Fruit fly (Drosophila melanogaster) whole organism, embryonic: ENCODE results near the gene CG17841.

Experiments
- B-H2 ChIP-seq: fragments of 200-800 bp; sonication (Bioruptor generic); optimal IDR thresholded peaks from 2 replicates; lab custom pipeline; 2018; ENCODE audit warnings: missing biosample characterization, mild to moderate bottlenecking, missing genetic modification characterization
- Bgb ChIP-seq: fragments of 200-800 bp; sonication (Bioruptor generic); IDR thresholded peaks from 2 replicates; pipeline ENCODE4 v1.3.6; 2022; ENCODE audit warnings: missing biosample characterization, missing genetic modification characterization; ENCODE audit not compliant: partially characterized antibody
- BtbVII ChIP-seq: fragments of 200-800 bp; sonication (Bioruptor generic); optimal IDR thresholded peaks from 3 replicates; lab custom pipeline; 2017; ENCODE audit warnings: missing biosample characterization, mild to moderate bottlenecking, missing genetic modification characterization
- CG10267 ChIP-seq: fragments of 200-800 bp; sonication (Bioruptor generic); optimal IDR thresholded peaks from 2 replicates; lab custom pipeline; 2018; ENCODE audit warnings: missing biosample characterization, mild to moderate bottlenecking, missing genetic modification characterization, moderate library complexity
- CG10959 ChIP-seq: fragments of 200-800 bp; sonication (Bioruptor generic); IDR thresholded peaks from 2 replicates; pipeline ENCODE4 v1.3.6; 2022; ENCODE audit warnings: missing biosample characterization, missing genetic modification characterization
- CG11456 ChIP-seq: fragments of 200-800 bp; sonication (Bioruptor generic); IDR thresholded peaks from 3 replicates; pipeline ENCODE4 v1.3.6; 2022; ENCODE audit warnings: missing biosample characterization, missing genetic modification characterization
- CG15011 ChIP-seq: fragments of 200-800 bp; sonication (Bioruptor generic); optimal IDR thresholded peaks from 3 replicates; lab custom pipeline; 2018; ENCODE audit warnings: missing biosample characterization, mild to moderate bottlenecking, missing genetic modification characterization
- CG1602 ChIP-seq: fragments of 200-800 bp; sonication (Bioruptor generic); optimal IDR thresholded peaks from 3 replicates; lab custom pipeline; 2016; ENCODE audit warnings: missing biosample characterization, missing genetic modification characterization
- CG3065 ChIP-seq: fragments of 200-800 bp; sonication (Bioruptor generic); optimal IDR thresholded peaks from 2 replicates; lab custom pipeline; 2016; ENCODE audit warnings: missing biosample characterization, missing genetic modification characterization
- CG33213 ChIP-seq: fragments of 200-800 bp; sonication (Bioruptor generic); optimal IDR thresholded peaks from 3 replicates; lab custom pipeline; 2016; ENCODE audit warnings: missing biosample characterization, missing genetic modification characterization
- CG4617 ChIP-seq: fragments of 200-800 bp; sonication (Bioruptor generic); optimal IDR thresholded peaks from 3 replicates; lab custom pipeline; 2016; ENCODE audit warnings: missing biosample characterization, missing genetic modification characterization, borderline replicate concordance
- CG7839 ChIP-seq: fragments of 200-800 bp; sonication (Bioruptor generic); optimal IDR thresholded peaks from 3 replicates; lab custom pipeline; 2018; ENCODE audit warnings: missing biosample characterization, mild to moderate bottlenecking, missing genetic modification characterization, moderate library complexity
- CG8944 ChIP-seq: fragments of 200-800 bp; sonication (Bioruptor generic); optimal IDR thresholded peaks from 3 replicates; lab custom pipeline; 2016; ENCODE audit warnings: missing biosample characterization, missing genetic modification characterization
- CG9797 ChIP-seq: fragments of 200-800 bp; sonication (Bioruptor generic); optimal IDR thresholded peaks from 3 replicates; lab custom pipeline; 2018; ENCODE audit warnings: missing biosample characterization, mild to moderate bottlenecking, missing genetic modification characterization
- Dbx ChIP-seq: fragments of 200-800 bp; sonication (Bioruptor generic); IDR thresholded peaks from 3 replicates; pipeline ENCODE4 v1.3.6; 2022; ENCODE audit warnings: missing biosample characterization, missing genetic modification characterization
- Dek ChIP-seq: fragments of 200-800 bp; sonication (Bioruptor generic); optimal IDR thresholded peaks from 3 replicates; lab custom pipeline; 2019; ENCODE audit warnings: missing biosample characterization, mild to moderate bottlenecking, missing genetic modification characterization, moderate library complexity
- Ets97D ChIP-seq: fragments of 200-800 bp; sonication (Bioruptor generic); optimal IDR thresholded peaks from 3 replicates; lab custom pipeline; 2016; ENCODE audit warnings: missing biosample characterization, missing genetic modification characterization
- HLH3B ChIP-seq: fragments of 200-800 bp; sonication (Bioruptor generic); IDR thresholded peaks from 2 replicates; pipeline ENCODE4 v1.3.6; 2022; ENCODE audit warnings: missing biosample characterization, missing genetic modification characterization
- HLH54F ChIP-seq: fragments of 200-800 bp; sonication (Bioruptor generic); optimal IDR thresholded peaks from 3 replicates; lab custom pipeline; 2016; ENCODE audit warnings: missing biosample characterization, missing genetic modification characterization
- Hmr ChIP-seq: fragments of 200-800 bp; sonication (Bioruptor generic); optimal IDR thresholded peaks from 3 replicates; lab custom pipeline; 2017; ENCODE audit warnings: mild to moderate bottlenecking, missing biosample characterization, missing genetic modification reagents, missing genetic modification characterization
- Hr39 ChIP-seq: fragments of >200 bp; optimal IDR thresholded peaks from 2 replicates; lab custom pipeline; 2017
- Hr51 ChIP-seq, 2 experiments: fragments of 200-800 bp; sonication (Bioruptor generic); optimal IDR thresholded peaks; 2 replicates in 1 of 2; 3 replicates in 1 of 2; lab custom pipeline; 2016 to 2018; ENCODE audit warnings: missing biosample characterization in 2 of 2, missing genetic modification characterization in 2 of 2, mild to moderate bottlenecking in 1 of 2, moderate library complexity in 1 of 2
- Lhr ChIP-seq: fragments of 200-800 bp; sonication (Bioruptor generic); optimal IDR thresholded peaks from 3 replicates; lab custom pipeline; 2017; ENCODE audit warnings: mild to moderate bottlenecking, missing biosample characterization, missing genetic modification reagents, missing genetic modification characterization
- Max ChIP-seq: fragments of 200-800 bp; sonication (Bioruptor generic); optimal IDR thresholded peaks from 2 replicates; lab custom pipeline; 2016; ENCODE audit warnings: missing biosample characterization, mild to moderate bottlenecking, missing genetic modification characterization
- Neu2 ChIP-seq: fragments of 200-800 bp; sonication (Bioruptor generic); optimal IDR thresholded peaks from 3 replicates; lab custom pipeline; 2016; ENCODE audit warnings: missing biosample characterization, missing genetic modification characterization, borderline replicate concordance
- NfI ChIP-seq: fragments of 200-800 bp; sonication (Bioruptor generic); optimal IDR thresholded peaks from 3 replicates; lab custom pipeline; 2018; ENCODE audit warnings: missing biosample characterization, mild to moderate bottlenecking, missing genetic modification characterization, moderate library complexity
- Ptx1 ChIP-seq: fragments of 200-800 bp; sonication (Bioruptor generic); IDR thresholded peaks from 2 replicates; pipeline ENCODE4 v1.3.6; 2022; ENCODE audit warnings: missing biosample characterization, missing genetic modification characterization
- Sox100B ChIP-seq: fragments of 200-800 bp; sonication (Bioruptor generic); optimal IDR thresholded peaks from 3 replicates; lab custom pipeline; 2018; ENCODE audit warnings: missing biosample characterization, mild to moderate bottlenecking, missing genetic modification characterization
- Xrp1 ChIP-seq: fragments of 200-800 bp; sonication (Bioruptor generic); IDR thresholded peaks from 2 replicates; pipeline ENCODE4 v1.3.6; 2022; ENCODE audit warnings: missing biosample characterization, missing genetic modification characterization
- az2 ChIP-seq: fragments of 200-800 bp; sonication (Bioruptor generic); optimal IDR thresholded peaks from 3 replicates; lab custom pipeline; 2016; ENCODE audit warnings: missing biosample characterization, missing genetic modification characterization
- bcd ChIP-seq: fragments of 200-800 bp; sonication (Bioruptor generic); optimal IDR thresholded peaks from 2 replicates; lab custom pipeline; 2017; ENCODE audit warnings: missing biosample characterization, mild to moderate bottlenecking, missing genetic modification characterization
- bowl ChIP-seq: fragments of 200-800 bp; sonication (Bioruptor generic); IDR thresholded peaks from 2 replicates; pipeline ENCODE4 v1.3.6; 2022; ENCODE audit warnings: missing biosample characterization, missing genetic modification characterization
- chm ChIP-seq: fragments of 200-800 bp; sonication (Bioruptor generic); IDR thresholded peaks from 2 replicates; pipeline ENCODE4 v1.3.6; 2022; ENCODE audit warnings: missing biosample characterization, missing genetic modification characterization
- corto ChIP-seq: fragments of 200-800 bp; sonication (Bioruptor generic); optimal IDR thresholded peaks from 2 replicates; lab custom pipeline; 2016; ENCODE audit warnings: missing biosample characterization, mild to moderate bottlenecking, missing genetic modification characterization, moderate library complexity
- cwo ChIP-seq: fragments of 200-800 bp; sonication (Bioruptor generic); optimal IDR thresholded peaks from 3 replicates; lab custom pipeline; 2017; ENCODE audit warnings: missing biosample characterization, missing genetic modification characterization, mild to moderate bottlenecking, moderate library complexity, missing genetic modification reagents
- dmrt11E ChIP-seq: fragments of 200-800 bp; sonication (Bioruptor generic); optimal IDR thresholded peaks from 3 replicates; lab custom pipeline; 2018; ENCODE audit warnings: missing biosample characterization, mild to moderate bottlenecking, missing genetic modification characterization, moderate library complexity
- emc ChIP-seq: fragments of 200-800 bp; sonication (Bioruptor generic); optimal IDR thresholded peaks from 2 replicates; lab custom pipeline; 2016; ENCODE audit warnings: missing biosample characterization, missing genetic modification characterization
- fd96Cb ChIP-seq: fragments of 200-800 bp; sonication (Bioruptor generic); optimal IDR thresholded peaks from 2 replicates; lab custom pipeline; 2018; ENCODE audit warnings: missing biosample characterization, mild to moderate bottlenecking, missing genetic modification characterization, moderate library complexity
- ind ChIP-seq: fragments of 200-800 bp; sonication (Bioruptor generic); optimal IDR thresholded peaks from 3 replicates; lab custom pipeline; 2016; ENCODE audit warnings: missing biosample characterization, missing genetic modification characterization
- inv ChIP-seq: fragments of 200-800 bp; sonication (Bioruptor generic); IDR thresholded peaks from 2 replicates; pipeline ENCODE4 v1.3.6; 2022; ENCODE audit warnings: missing biosample characterization, missing genetic modification characterization; ENCODE audit not compliant: partially characterized antibody
- lbe ChIP-seq: fragments of 200-800 bp; sonication (Bioruptor generic); optimal IDR thresholded peaks from 2 replicates; lab custom pipeline; 2016; ENCODE audit warnings: missing biosample characterization, mild to moderate bottlenecking, missing genetic modification characterization
- pb ChIP-seq: fragments of 200-800 bp; sonication (Bioruptor generic); optimal IDR thresholded peaks from 3 replicates; lab custom pipeline; 2016; ENCODE audit warnings: missing biosample characterization, missing genetic modification characterization
- ro ChIP-seq: fragments of 200-800 bp; sonication (Bioruptor generic); IDR thresholded peaks from 2 replicates; pipeline ENCODE4 v1.3.6; 2022; ENCODE audit warnings: missing biosample characterization, missing genetic modification characterization
- sens ChIP-seq: fragments of 200-800 bp; sonication (Bioruptor generic); peaks from one replicate; lab custom pipeline; 2016; ENCODE audit warnings: missing biosample characterization, missing genetic modification characterization
- sug ChIP-seq: fragments of 200-800 bp; optimal IDR thresholded peaks from 2 replicates; lab custom pipeline; 2019; ENCODE audit warnings: missing biosample characterization, mild to moderate bottlenecking, missing genetic modification characterization, moderate library complexity
- tap ChIP-seq: fragments of 200-800 bp; optimal IDR thresholded peaks from 3 replicates; lab custom pipeline; 2019; ENCODE audit warnings: missing biosample characterization, mild to moderate bottlenecking, missing genetic modification characterization, moderate library complexity
- tx ChIP-seq: fragments of 200-800 bp; sonication (Bioruptor generic); optimal IDR thresholded peaks from 2 replicates; lab custom pipeline; 2016; ENCODE audit warnings: missing biosample characterization, missing genetic modification characterization
- yki ChIP-seq: fragments of >200 bp; optimal IDR thresholded peaks from 3 replicates; lab custom pipeline; 2018
- zen2 ChIP-seq: fragments of 200-800 bp; sonication (Bioruptor generic); IDR thresholded peaks from 3 replicates; pipeline ENCODE4 v1.3.6; 2022; ENCODE audit warnings: missing biosample characterization, missing genetic modification characterization; ENCODE audit not compliant: partially characterized antibody
- zfh2 ChIP-seq: fragments of 200-800 bp; sonication (Bioruptor generic); optimal IDR thresholded peaks from 2 replicates; lab custom pipeline; 2016; ENCODE audit warnings: missing biosample characterization, missing genetic modification characterization

CG17841 gene

DNA sequence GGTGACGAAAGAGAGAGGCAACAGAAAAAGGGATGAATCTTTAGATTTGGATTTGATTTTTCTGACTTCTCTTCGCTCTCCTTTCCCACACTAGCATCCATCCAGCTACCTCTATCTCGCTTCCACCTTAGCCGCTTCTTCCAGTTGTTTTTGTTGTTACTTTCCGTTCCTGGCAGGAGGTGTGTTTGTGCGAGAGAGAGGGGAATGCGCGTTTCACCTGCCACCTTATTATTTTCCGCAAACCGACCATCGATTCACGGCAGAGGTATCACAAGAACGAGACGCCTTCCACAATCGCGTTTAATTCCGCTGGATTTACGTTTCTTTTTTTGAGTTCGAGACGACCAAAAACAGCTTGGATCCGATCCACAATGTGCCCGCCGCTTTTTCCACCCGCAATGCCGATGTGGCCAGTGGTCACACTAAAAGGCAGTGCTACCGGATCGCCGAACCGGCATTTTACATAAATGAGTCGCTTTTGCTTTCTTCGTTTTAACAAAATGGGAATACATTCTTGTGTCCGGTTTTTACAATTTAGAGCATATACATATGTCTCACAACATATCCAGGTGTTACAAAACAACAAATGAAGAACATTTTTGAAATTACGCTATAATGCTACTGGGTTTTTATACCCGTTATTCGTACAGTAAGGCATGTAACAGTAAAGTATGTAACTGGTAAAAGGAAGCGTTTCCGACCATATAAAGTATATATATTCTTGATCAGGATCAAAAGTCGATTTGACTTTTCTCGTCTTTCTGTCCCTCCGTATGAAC is 42.1 kb upstream of the CG17841 start, which contains the start of gene alpha-Man-Ia (continued):
- TF ChIP-seq Hr39 (no peak), az2 (peak; percentile 7), CG3065 (GFP tag; lab: Kevin White, UChicago) (no peak), tx (GFP tag; lab: Kevin White, UChicago) (peak; percentile 36), CG4617 (peak; percentile 65), corto (no peak), BtbVII (GFP tag; lab: Kevin White, UChicago) (no peak), Hr51 (GFP tag; optimal IDR thresholded peaks at IDR 0.05; lab: Kevin White, UChicago) (peak; percentile 17 to 32), CG10959 (GFP tag; lab: Robert Waterston, UW) (no peak), lbe (GFP tag; lab: Kevin White, UChicago) (no peak), CG15011 (GFP tag; lab: Kevin White, UChicago) (no peak), CG8944 (GFP tag; lab: Kevin White, UChicago) (peak; percentile 12), HLH54F (peak; percentile 27), HLH3B (GFP tag; lab: Robert Waterston, UW) (no peak), CG10267 (peak; percentile 9), Xrp1 (GFP tag; lab: Robert Waterston, UW) (0 out of 2 replicates have a peak, but pooled peaks have one; percentile 9), Sox100B (GFP tag; lab: Kevin White, UChicago) (peak; percentile 4), Neu2 (GFP tag; lab: Kevin White, UChicago) (no peak), cwo (GFP tag; lab: Kevin White, UChicago) (no peak), CG7839 (tag; lab: Kevin White, UChicago) (peak; percentile 36), NfI (GFP tag; lab: Kevin White, UChicago) (peak; percentile 42), Ets97D (GFP tag; lab: Kevin White, UChicago) (peak; percentile 62), CG33213 (GFP tag; lab: Kevin White, UChicago) (peak; percentile 29), yki (lab: Kevin White, UChicago) (no peak), CG9797 (GFP tag; lab: Kevin White, UChicago) (peak; percentile 72), Bgb (GFP tag; lab: Robert Waterston, UW) (peak; percentile 52), zen2 (no peak), CG1602 (GFP tag; lab: Kevin White, UChicago) (no peak), Max (GFP tag; lab: Kevin White, UChicago) (peak; percentile 31), dmrt11E (tag; lab: Kevin White, UChicago) (no peak), bowl (GFP tag; lab: Robert Waterston, UW) (no peak), ind (GFP tag; lab: Kevin White, UChicago) (peak; percentile 8), inv (GFP tag; lab: Robert Waterston, UW) (0 out of 2 replicates have a peak, but pooled peaks have one; percentile 10), zfh2 (GFP tag; lab: Kevin White, UChicago) (peak; percentile 31), CG11456 (no peak), sens (GFP tag; lab: Kevin White, UChicago) (peak; percentile 78), sug (tag; lab: Kevin White, UChicago) (peak; percentile 24), tap (tag; lab: Kevin White, UChicago) (no peak), Hmr (peak; percentile 37), Dek (tag; lab: Kevin White, UChicago) (peak; percentile 18), pb (GFP tag; lab: Kevin White, UChicago) (no peak), chm (0 out of 2 replicates have a peak, but pooled peaks have one; percentile 42), fd96Cb (tag; lab: Kevin White, UChicago) (no peak), bcd (GFP tag; lab: Kevin White, UChicago) (peak; percentile 40), Dbx (GFP tag; lab: Robert Waterston, UW) (peak; percentile 56; the same call in 1 of the 3 replicates), B-H2 (GFP tag; lab: Kevin White, UChicago) (peak; percentile 26), Ptx1 (no peak), emc (GFP tag; lab: Kevin White, UChicago) (no peak), ro (GFP tag; lab: Robert Waterston, UW) (no peak), Lhr (GFP tag; lab: Kevin White, UChicago) (peak; percentile 37)
